Worm (Caenorhabditis elegans): ENCODE measurements around the gene math-42.

Gene math-42

DNA sequence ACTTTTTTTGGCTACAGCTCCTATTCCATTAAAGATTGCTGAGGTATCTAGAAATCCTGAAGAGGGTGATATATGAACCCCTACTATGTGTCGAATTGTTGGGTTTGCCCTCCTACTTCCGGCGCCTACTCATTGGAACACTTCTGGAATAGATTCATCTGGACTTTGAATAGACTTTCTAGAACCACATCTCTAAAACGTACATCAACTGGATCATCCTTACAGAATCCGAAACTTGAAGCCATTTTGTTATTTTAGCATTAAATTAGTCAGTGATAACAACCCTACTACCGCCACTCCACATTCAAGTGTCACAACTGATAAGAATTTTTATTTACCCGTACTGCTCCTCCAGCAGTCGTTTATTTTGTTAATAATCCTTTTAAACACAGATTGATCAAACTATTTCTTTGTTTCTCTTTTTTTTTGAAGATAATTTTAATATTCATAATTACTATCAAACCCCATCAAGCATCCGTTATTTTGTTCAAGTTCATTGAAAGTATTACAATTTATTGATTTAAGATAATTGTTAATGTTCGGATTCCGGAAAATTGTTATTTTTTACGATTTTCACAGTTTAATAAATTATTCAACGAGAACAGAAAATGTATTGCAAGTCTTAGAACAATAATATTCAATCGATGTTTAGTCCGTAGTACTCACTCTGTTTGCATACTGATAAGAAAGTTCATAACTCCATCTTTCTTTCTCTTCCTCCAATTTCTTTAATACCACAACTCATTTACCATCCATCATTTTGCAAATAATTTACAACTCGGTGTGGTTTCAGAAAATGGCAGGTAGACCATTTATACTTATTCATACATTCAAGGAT is at the start of gene math-42:
TSS of gene math-42 (plus strand) at position 788 of the 838 bp plus-strand sequence.
- TF ChIP-seq elt-1 (tag; optimal IDR thresholded peaks at IDR 0.05; ENCODE audit: borderline replicate concordance, insufficient read depth) (no peak), tbx-8 (GFP tag; optimal IDR thresholded peaks at IDR 0.05) (no peak), unc-39 (tag; optimal IDR thresholded peaks at IDR 0.05) (no peak), hlh-1 (tag; optimal IDR thresholded peaks at IDR 0.05) (no peak), sptf-1 (tag; optimal IDR thresholded peaks at IDR 0.05) (no peak), flh-1 (GFP tag; optimal IDR thresholded peaks at IDR 0.05) (no peak), mab-5 (tag; optimal IDR thresholded peaks at IDR 0.05) (no peak), sem-2 (GFP tag; optimal IDR thresholded peaks at IDR 0.05) (no peak), unc-120 (tag; optimal IDR thresholded peaks at IDR 0.05; ENCODE audit: poor library complexity, severe bottlenecking) (no peak), nhr-2 (tag; optimal IDR thresholded peaks at IDR 0.05) (no peak), elt-3 (tag; optimal IDR thresholded peaks at IDR 0.05) (no peak), ztf-11 (tag; optimal IDR thresholded peaks at IDR 0.05) (no peak), ceh-83 (GFP tag; optimal IDR thresholded peaks at IDR 0.05) (no peak), M03D4.4 (tag; optimal IDR thresholded peaks at IDR 0.05) (no peak), snpc-4 (tag; optimal IDR thresholded peaks at IDR 0.05) (no peak)

DNA sequence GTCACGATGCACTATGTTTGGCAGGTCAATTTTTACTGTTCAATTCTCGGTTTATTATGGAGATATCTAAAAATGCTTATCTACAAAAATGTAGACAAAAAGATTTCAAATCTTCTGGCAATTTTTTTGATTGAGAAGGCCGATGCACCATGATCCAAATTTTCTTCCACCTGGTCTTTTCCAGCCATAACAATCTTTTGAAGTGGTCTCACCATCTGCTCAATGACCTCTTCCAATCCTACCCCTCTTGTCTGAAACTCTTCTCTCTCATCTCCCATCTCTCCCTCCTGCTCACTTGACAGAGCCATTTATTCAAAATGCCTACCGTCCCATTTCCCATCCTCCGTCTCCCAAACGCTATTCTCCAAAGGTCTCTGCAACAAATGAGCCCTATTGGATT is 48.4 kb upstream of the math-42 start, which contains the start of gene fbxb-35:
TSS of gene fbxb-35 (plus strand) at position 301 of the 400 bp plus-strand sequence.
- TF ChIP-seq pha-4 (tag; optimal IDR thresholded peaks at IDR 0.05) (no peak), cnd-1 (tag; optimal IDR thresholded peaks at IDR 0.05) (peak; percentile 51)

DNA sequence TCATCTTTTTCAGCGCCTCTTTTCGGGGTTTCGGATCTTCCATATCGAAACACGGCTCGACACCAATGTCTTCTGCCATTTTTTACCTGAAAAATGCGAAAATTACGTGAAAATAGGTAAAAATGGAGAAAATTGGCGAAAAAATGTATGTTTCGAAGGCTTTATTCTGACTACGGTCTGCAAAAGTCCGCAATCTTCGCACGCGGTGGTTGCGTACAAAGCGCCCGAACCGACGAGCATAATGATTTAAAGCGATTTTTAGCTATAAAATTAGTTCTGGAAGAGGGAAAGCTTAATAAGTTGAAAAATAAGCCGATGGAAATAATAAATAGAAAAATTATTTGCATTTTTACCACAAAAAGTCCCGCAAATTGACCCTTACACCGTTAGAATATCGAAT is 40.7 kb upstream of the math-42 start, which contains the start of gene F07E5.5:
TSS of gene F07E5.5 (minus strand) at position 86 of the 400 bp plus-strand sequence.
- TF ChIP-seq nhr-237 (tag; optimal IDR thresholded peaks at IDR 0.05): no peak
- TF ChIP-seq unc-39 (tag; optimal IDR thresholded peaks at IDR 0.05): no peak
- no peak for TF ChIP-seq snpc-4 (tag; optimal IDR thresholded peaks at IDR 0.05)
- no peak for TF ChIP-seq tbx-8 (GFP tag; optimal IDR thresholded peaks at IDR 0.05)
- no peak for TF ChIP-seq mls-2 (tag; optimal IDR thresholded peaks at IDR 0.05)
- TF ChIP-seq blmp-1 (tag; optimal IDR thresholded peaks at IDR 0.05): no peak
- TF ChIP-seq lsy-2 (tag; optimal IDR thresholded peaks at IDR 0.05): peak; percentile 94
- TF ChIP-seq nhr-12 (tag; optimal IDR thresholded peaks at IDR 0.05): no peak
- TF ChIP-seq elt-1 (tag; optimal IDR thresholded peaks at IDR 0.05; ENCODE audit: borderline replicate concordance, insufficient read depth): no peak
- TF ChIP-seq ztf-11 (tag; optimal IDR thresholded peaks at IDR 0.05): no peak
- TF ChIP-seq nhr-76 (tag; optimal IDR thresholded peaks at IDR 0.05): no peak
- no peak for TF ChIP-seq mab-5 (tag; optimal IDR thresholded peaks at IDR 0.05)
- peak; percentile 37 for TF ChIP-seq mep-1 (tag; optimal IDR thresholded peaks at IDR 0.05)
- TF ChIP-seq unc-120 (tag; optimal IDR thresholded peaks at IDR 0.05; ENCODE audit: poor library complexity, severe bottlenecking): no peak
- TF ChIP-seq ces-1 (GFP tag; optimal IDR thresholded peaks at IDR 0.05): peak; percentile 41
- TF ChIP-seq pha-4 (tag; optimal IDR thresholded peaks at IDR 0.05): no peak
- TF ChIP-seq ham-2 (GFP tag; optimal IDR thresholded peaks at IDR 0.05): no peak
- TF ChIP-seq flh-1 (GFP tag; optimal IDR thresholded peaks at IDR 0.05): no peak
- no peak for TF ChIP-seq drap-1 (GFP tag; optimal IDR thresholded peaks at IDR 0.05)
- no peak for TF ChIP-seq ceh-43 (GFP tag; optimal IDR thresholded peaks at IDR 0.05)
- TF ChIP-seq nhr-28 (tag; optimal IDR thresholded peaks at IDR 0.05): no peak
- no peak for TF ChIP-seq sptf-1 (tag; optimal IDR thresholded peaks at IDR 0.05)
- no peak for TF ChIP-seq ceh-83 (GFP tag; optimal IDR thresholded peaks at IDR 0.05)
- TF ChIP-seq zip-8 (tag; optimal IDR thresholded peaks at IDR 0.05): no peak
- no peak for TF ChIP-seq nhr-2 (tag; optimal IDR thresholded peaks at IDR 0.05)
- TF ChIP-seq bed-3 (GFP tag; optimal IDR thresholded peaks at IDR 0.05): no peak
- TF ChIP-seq elt-3 (tag; optimal IDR thresholded peaks at IDR 0.05): no peak
- TF ChIP-seq cnd-1 (tag; optimal IDR thresholded peaks at IDR 0.05): no peak
- no peak for TF ChIP-seq M03D4.4 (tag; optimal IDR thresholded peaks at IDR 0.05)
- TF ChIP-seq lin-32 (GFP tag; optimal IDR thresholded peaks at IDR 0.05): no peak
- TF ChIP-seq lin-13 (tag; optimal IDR thresholded peaks at IDR 0.05): peak; percentile 62

- no peak for TF ChIP-seq nhr-237 (tag; optimal IDR thresholded peaks at IDR 0.05)
- TF ChIP-seq pha-4 (tag; optimal IDR thresholded peaks at IDR 0.05): no peak
- no peak for TF ChIP-seq ztf-11 (tag; optimal IDR thresholded peaks at IDR 0.05)
- no peak for TF ChIP-seq elt-3 (tag; optimal IDR thresholded peaks at IDR 0.05)
- no peak for TF ChIP-seq nhr-12 (tag; optimal IDR thresholded peaks at IDR 0.05)
- TF ChIP-seq ceh-39 (tag; optimal IDR thresholded peaks at IDR 0.05): no peak
- TF ChIP-seq blmp-1 (tag; optimal IDR thresholded peaks at IDR 0.05): no peak
- no peak for TF ChIP-seq ham-2 (GFP tag; optimal IDR thresholded peaks at IDR 0.05)
- no peak for TF ChIP-seq sptf-1 (tag; optimal IDR thresholded peaks at IDR 0.05)
- TF ChIP-seq mab-5 (tag; optimal IDR thresholded peaks at IDR 0.05): no peak
- TF ChIP-seq nhr-28 (tag; optimal IDR thresholded peaks at IDR 0.05): no peak
- no peak for TF ChIP-seq bed-3 (GFP tag; optimal IDR thresholded peaks at IDR 0.05)
- no peak for TF ChIP-seq mls-2 (tag; optimal IDR thresholded peaks at IDR 0.05)
- no peak for TF ChIP-seq M03D4.4 (tag; optimal IDR thresholded peaks at IDR 0.05)
- TF ChIP-seq zip-8 (tag; optimal IDR thresholded peaks at IDR 0.05): no peak
- TF ChIP-seq flh-1 (GFP tag; optimal IDR thresholded peaks at IDR 0.05): no peak
- no peak for TF ChIP-seq cnd-1 (tag; optimal IDR thresholded peaks at IDR 0.05)
Measured at ce11 chrII:2063989-2064388, 35.7 kb upstream of the math-42 start, which contains the start of gene F07E5.13. Gene F07E5.13 (minus strand): TSS chrII:2064089.
